Fruit fly (Drosophila melanogaster) whole organism, prepupa: ENCODE results near the gene mask.

Experiments used
- Blimp-1 ChIP-seq: fragments of 200-800 bp; sonication (Bioruptor generic); optimal IDR thresholded peaks from 3 replicates; lab custom pipeline; 2017; ENCODE audit warnings: missing biosample characterization, missing genetic modification characterization, mild to moderate bottlenecking, moderate library complexity, missing genetic modification reagents
- CG16779 ChIP-seq: fragments of 200-800 bp; sonication (Bioruptor generic); optimal IDR thresholded peaks from 3 replicates; lab custom pipeline; 2017; ENCODE audit warnings: missing biosample characterization, mild to moderate bottlenecking, missing genetic modification characterization
- CG8319 ChIP-seq: fragments of 200-800 bp; sonication (Bioruptor generic); optimal IDR thresholded peaks from 3 replicates; lab custom pipeline; 2016; ENCODE audit warnings: missing biosample characterization, missing genetic modification characterization
- Eip93F ChIP-seq: fragments of 200-800 bp; sonication (Bioruptor generic); optimal IDR thresholded peaks from 2 replicates; lab custom pipeline; 2016; ENCODE audit warnings: missing biosample characterization, mild to moderate bottlenecking, missing genetic modification characterization
- OdsH ChIP-seq: fragments of 200-800 bp; sonication (Bioruptor generic); optimal IDR thresholded peaks from 3 replicates; lab custom pipeline; 2016; ENCODE audit warnings: missing biosample characterization, missing genetic modification characterization
- spab ChIP-seq: fragments of 200-800 bp; sonication (Bioruptor generic); optimal IDR thresholded peaks from 2 replicates; lab custom pipeline; 2017; ENCODE audit warnings: missing biosample characterization, mild to moderate bottlenecking, missing genetic modification characterization, missing genetic modification reagents
- vri ChIP-seq: fragments of 200-800 bp; sonication (Bioruptor generic); optimal IDR thresholded peaks from 3 replicates; lab custom pipeline; 2016; ENCODE audit warnings: missing biosample characterization, mild to moderate bottlenecking, missing genetic modification characterization

DNA sequence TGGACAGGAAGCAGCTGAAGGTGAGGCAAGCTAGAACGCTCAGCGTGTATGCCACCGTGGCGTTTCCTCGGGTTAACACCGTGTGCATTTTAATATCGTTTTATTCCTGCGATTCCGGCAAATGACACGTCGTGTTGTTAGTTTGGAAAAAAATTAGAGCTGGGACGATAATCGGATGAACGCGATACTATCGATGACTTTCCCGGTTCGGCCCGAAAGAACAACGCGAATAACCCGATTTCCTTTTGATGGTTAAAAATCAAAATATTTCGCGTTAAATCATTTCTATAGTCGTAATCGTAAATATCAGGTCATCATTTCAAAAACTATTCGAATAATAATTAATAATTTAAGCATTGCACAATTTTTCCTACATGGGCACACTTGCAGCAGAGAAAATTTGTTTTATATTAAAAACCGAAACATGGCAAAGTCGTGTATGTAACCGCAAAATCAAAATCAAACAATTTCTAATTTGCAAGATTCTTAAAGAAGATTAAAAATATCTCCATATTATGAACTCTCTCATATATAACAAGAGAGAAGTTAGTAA is 416 bp upstream of the mask start, which contains the start of gene Spase22-23:
- TF ChIP-seq CG8319, result no peak
- TF ChIP-seq spab (GFP tag; lab: Kevin White, UChicago), result no peak
- no peak for TF ChIP-seq Blimp-1
- TF ChIP-seq vri, result no peak
- no peak for TF ChIP-seq CG16779 (tag; lab: Kevin White, UChicago)
- no peak for TF ChIP-seq OdsH (GFP tag; lab: Kevin White, UChicago)
- no peak for TF ChIP-seq Eip93F (GFP tag; lab: Kevin White, UChicago)
